Worm (Caenorhabditis elegans): ENCODE results near the gene F57C2.5.
"Not testable (repeated sequence)": the region's sequence is repeated elsewhere in the genome, so short reads cannot be mapped to it uniquely, and the experiment has no call there.

ce11 chrII:14561549-14562115 lies 33.6 kb upstream of the F57C2.5 start, which contains the start of gene mog-4:
- TF ChIP-seq nhr-11 (tag; optimal IDR thresholded peaks at IDR 0.05); ama-1 (optimal IDR thresholded peaks at IDR 0.05): not testable (repeated sequence)
- TF ChIP-seq elt-2 (tag; optimal IDR thresholded peaks at IDR 0.05) = peak; percentile 60
